Fruit fly (Drosophila melanogaster) Kc167 (cell line): Measurements from ENCODE around the gene CG31221.

Experiments used
- Myc ChIP-seq: fragments of >200 bp; optimal IDR thresholded peaks from 2 replicates; lab custom pipeline; 2017; ENCODE audit warnings: missing external identifiers
- Sin3A ChIP-seq: fragments of >200 bp; optimal IDR thresholded peaks from 2 replicates; lab custom pipeline; 2018; ENCODE audit warnings: missing external identifiers
- h ChIP-seq: fragments of >200 bp; optimal IDR thresholded peaks from 3 replicates; lab custom pipeline; 2018; ENCODE audit warnings: missing external identifiers
- psq ChIP-seq: fragments of >200 bp; optimal IDR thresholded peaks from 2 replicates; lab custom pipeline; 2017; ENCODE audit warnings: missing external identifiers
- ttk ChIP-seq: sonication (Bioruptor generic); optimal IDR thresholded peaks from 2 replicates; lab custom pipeline; 2017; ENCODE audit warnings: missing external identifiers

dm6 chr3R:19465286-19465685 lies 52.8 kb downstream of the CG31221 start:
- TF ChIP-seq psq (lab: Kevin White, UChicago), result no peak
- no peak for TF ChIP-seq Myc (lab: Kevin White, UChicago)
- TF ChIP-seq ttk, result no peak
- no peak for TF ChIP-seq Sin3A
- no peak for TF ChIP-seq h (lab: Kevin White, UChicago)
